Worm (Caenorhabditis elegans): ENCODE results near the gene T01B7.5.

Gene T01B7.5

ce11 chrII:8668871-8669270 is 47.8 kb upstream of the T01B7.5 start:
- TF ChIP-seq Y48G9A.11 (GFP tag; IDR thresholded peaks at IDR 0.05) (no peak), nhr-10 (tag; optimal IDR thresholded peaks at IDR 0.05) (no peak), ceh-28 (tag; optimal IDR thresholded peaks at IDR 0.05) (no peak)

ce11 chrII:8670835-8671234 is 45.8 kb upstream of the T01B7.5 start:
- peak; percentile 25; the same call in 1 of the 2 replicates for TF ChIP-seq lin-38 (GFP tag; IDR thresholded peaks at IDR 0.05)
- TF ChIP-seq nhr-76 (tag; optimal IDR thresholded peaks at IDR 0.05): no peak

- TF ChIP-seq unc-62 (GFP tag; optimal IDR thresholded peaks at IDR 0.05 in 1 of 2) (peak in 1 of 2 experiments; percentile 88), unc-62 (tag; optimal IDR thresholded peaks at IDR 0.05) (no peak), duxl-1 (tag; optimal IDR thresholded peaks at IDR 0.05; ENCODE audit: poor library complexity) (no peak)
Measured at ce11 chrII:8675369-8675768, 41.3 kb upstream of the T01B7.5 start.

- TF ChIP-seq hlh-11 (tag; optimal IDR thresholded peaks at IDR 0.05) (peak; percentile 2), lim-7 (GFP tag; IDR thresholded peaks at IDR 0.05) (no peak), F44E2.7 (GFP tag; IDR thresholded peaks at IDR 0.05) (no peak), madf-9 (GFP tag; conservative IDR thresholded peaks at IDR 0.05) (no peak), rbr-2 (tag; optimal IDR thresholded peaks at IDR 0.05) (no peak), aly-2 (tag; optimal IDR thresholded peaks at IDR 0.05) (no peak), daf-16 (GFP tag; optimal IDR thresholded peaks at IDR 0.05) (no peak), daf-16 (tag; optimal IDR thresholded peaks at IDR 0.05) (peak; percentile 65), ama-1 (optimal IDR thresholded peaks at IDR 0.05) (no peak), ceh-32 (tag; optimal IDR thresholded peaks at IDR 0.05; ENCODE audit: poor library complexity) (no peak), mep-1 (tag; optimal IDR thresholded peaks at IDR 0.05) (no peak), nhr-6 (tag; optimal IDR thresholded peaks at IDR 0.05) (no peak), T26A8.4 (GFP tag; IDR thresholded peaks at IDR 0.05) (no peak), ztf-7 (tag; optimal IDR thresholded peaks at IDR 0.05) (no peak), lin-1 (GFP tag; IDR thresholded peaks at IDR 0.05) (no peak), snpc-4 (tag; optimal IDR thresholded peaks at IDR 0.05) (no peak), dve-1 (tag; optimal IDR thresholded peaks at IDR 0.05; ENCODE audit: insufficient read depth) (peak; percentile 38), nhr-48 (tag; optimal IDR thresholded peaks at IDR 0.05) (no peak), zag-1 (tag; optimal IDR thresholded peaks at IDR 0.05) (no peak), pqm-1 (tag; optimal IDR thresholded peaks at IDR 0.05) (peak; percentile 40), spr-3 (GFP tag; optimal IDR thresholded peaks at IDR 0.05) (no peak), ceh-44 (GFP tag; IDR thresholded peaks at IDR 0.05) (no peak), zip-11 (GFP tag; IDR thresholded peaks at IDR 0.05) (no peak), Y5F2A.4 (GFP tag; optimal IDR thresholded peaks at IDR 0.05) (no peak), gei-8 (GFP tag; optimal IDR thresholded peaks at IDR 0.05) (no peak), daf-19 (GFP tag; conservative IDR thresholded peaks at IDR 0.05) (no peak), fkh-10 (GFP tag; optimal IDR thresholded peaks at IDR 0.05) (no peak)
Measured at ce11 chrII:8679799-8680198, 36.8 kb upstream of the T01B7.5 start.

ce11 chrII:8683933-8684332 is 32.7 kb upstream of the T01B7.5 start:
- no peak for TF ChIP-seq Y5F2A.4 (GFP tag; optimal IDR thresholded peaks at IDR 0.05)
- no peak for TF ChIP-seq php-3 (GFP tag; IDR thresholded peaks at IDR 0.05)
- no peak for TF ChIP-seq daf-19 (GFP tag; conservative IDR thresholded peaks at IDR 0.05)
- TF ChIP-seq T26A8.4 (GFP tag; IDR thresholded peaks at IDR 0.05): no peak
- peak; percentile 66 for TF ChIP-seq mep-1 (tag; optimal IDR thresholded peaks at IDR 0.05)
- TF ChIP-seq spr-3 (GFP tag; optimal IDR thresholded peaks at IDR 0.05): no peak
- TF ChIP-seq madf-9 (GFP tag; conservative IDR thresholded peaks at IDR 0.05): no peak
- no peak for TF ChIP-seq unc-39 (tag; optimal IDR thresholded peaks at IDR 0.05)
- TF ChIP-seq pqm-1 (tag; optimal IDR thresholded peaks at IDR 0.05): no peak
- TF ChIP-seq dpl-1 (GFP tag; optimal IDR thresholded peaks at IDR 0.05): peak; percentile 22
- no peak for TF ChIP-seq ZK546.5 (tag; optimal IDR thresholded peaks at IDR 0.05)
- TF ChIP-seq nhr-77 (tag; optimal IDR thresholded peaks at IDR 0.05): no peak
- TF ChIP-seq F37D6.2 (tag; optimal IDR thresholded peaks at IDR 0.05): no peak
- no peak for TF ChIP-seq duxl-1 (tag; optimal IDR thresholded peaks at IDR 0.05; ENCODE audit: poor library complexity)
- TF ChIP-seq egl-43 (GFP tag; IDR thresholded peaks at IDR 0.05): no peak
- TF ChIP-seq nhr-25 (tag; optimal IDR thresholded peaks at IDR 0.05; ENCODE audit: borderline replicate concordance, insufficient read depth): no peak
- TF ChIP-seq Y48G9A.11 (GFP tag; IDR thresholded peaks at IDR 0.05): no peak
- no peak for TF ChIP-seq snpc-1.2 (GFP tag; IDR thresholded peaks at IDR 0.05)
- no peak for TF ChIP-seq nhr-41 (GFP tag; IDR thresholded peaks at IDR 0.05)
- no peak for TF ChIP-seq mdt-29 (GFP tag; IDR thresholded peaks at IDR 0.05)
